Fruit fly (Drosophila melanogaster): ENCODE data around the gene Gart.
A peak's percentile ranks its signal among the peaks of the same experiment; 100 is the strongest.

Gene Gart

dm6 chr2L:7023614-7024259 is at the start of gene Gart:
Gene Gart, minus strand, starts transcription at chr2L:7023898.
- peak; percentile 56 for TF ChIP-seq dsf (GFP tag; optimal IDR thresholded peaks at IDR 0.05; ENCODE audit: borderline replicate concordance)
- peak; percentile 48 for TF ChIP-seq Jra (GFP tag; optimal IDR thresholded peaks at IDR 0.05)
- TF ChIP-seq jim (GFP tag; optimal IDR thresholded peaks at IDR 0.05) = no peak
- TF ChIP-seq Mio (GFP tag; optimal IDR thresholded peaks at IDR 0.05) = peak; percentile 53
- TF ChIP-seq rgr (GFP tag; optimal IDR thresholded peaks at IDR 0.05) = peak; percentile 91
- no peak for TF ChIP-seq tai (GFP tag; optimal IDR thresholded peaks at IDR 0.05)
- TF ChIP-seq Dfd (GFP tag; optimal IDR thresholded peaks at IDR 0.05) = no peak
- TF ChIP-seq Myc (optimal IDR thresholded peaks at IDR 0.05) = no peak
- peak; percentile 85 for TF ChIP-seq sage (GFP tag; optimal IDR thresholded peaks at IDR 0.05)
- TF ChIP-seq pan (optimal IDR thresholded peaks at IDR 0.05) = no peak
- TF ChIP-seq lola (GFP tag; optimal IDR thresholded peaks at IDR 0.05) = no peak
- no peak for TF ChIP-seq dmrt93B (GFP tag; optimal IDR thresholded peaks at IDR 0.05)
- no peak for TF ChIP-seq usp (GFP tag; optimal IDR thresholded peaks at IDR 0.05)
- TF ChIP-seq HLH106 (tag; optimal IDR thresholded peaks at IDR 0.05) = peak; percentile 66
- TF ChIP-seq Hr78 (GFP tag; optimal IDR thresholded peaks at IDR 0.05) = no peak
- TF ChIP-seq Hr83 (GFP tag; optimal IDR thresholded peaks at IDR 0.05; ENCODE audit: poor library complexity, severe bottlenecking) = no peak
- no peak for TF ChIP-seq N (GFP tag; optimal IDR thresholded peaks at IDR 0.05)
- TF ChIP-seq br (GFP tag; optimal IDR thresholded peaks at IDR 0.05) = peak; percentile 92
- TF ChIP-seq sv (GFP tag; optimal IDR thresholded peaks at IDR 0.05) = peak; percentile 64
- no peak for TF ChIP-seq dl (GFP tag; optimal IDR thresholded peaks at IDR 0.05; ENCODE audit: insufficient read depth in 1 of 2, partially characterized antibody in 2 of 2)
- TF ChIP-seq CG32264 (GFP tag; optimal IDR thresholded peaks at IDR 0.05) = peak; percentile 75
- no peak for TF ChIP-seq Rel (GFP tag; optimal IDR thresholded peaks at IDR 0.05)
- TF ChIP-seq Rel (tag; optimal IDR thresholded peaks at IDR 0.05) = peak; percentile 39
- peak; percentile 64 for TF ChIP-seq woc (GFP tag; optimal IDR thresholded peaks at IDR 0.05)
- no peak for TF ChIP-seq Dif (GFP tag; optimal IDR thresholded peaks at IDR 0.05; ENCODE audit: partially characterized antibody)
- TF ChIP-seq OdsH (GFP tag; optimal IDR thresholded peaks at IDR 0.05) = peak; percentile 91
- TF ChIP-seq psq (GFP tag; optimal IDR thresholded peaks at IDR 0.05) = peak; percentile 82
- no peak for TF ChIP-seq Abd-B (GFP tag; optimal IDR thresholded peaks at IDR 0.05)
- TF ChIP-seq CrebA (GFP tag; optimal IDR thresholded peaks at IDR 0.05; ENCODE audit: borderline replicate concordance) = no peak
- no peak for TF ChIP-seq GATAd (GFP tag; optimal IDR thresholded peaks at IDR 0.05)
- peak; percentile 92 for TF ChIP-seq h (GFP tag; optimal IDR thresholded peaks at IDR 0.05)
- TF ChIP-seq Sp1 (GFP tag; optimal IDR thresholded peaks at IDR 0.05) = peak; percentile 89
- TF ChIP-seq fru (GFP tag; optimal IDR thresholded peaks at IDR 0.05) = peak; percentile 91
- TF ChIP-seq brk (GFP tag; optimal IDR thresholded peaks at IDR 0.05) = peak; percentile 43
- no peak for TF ChIP-seq Vsx2 (GFP tag; optimal IDR thresholded peaks at IDR 0.05; ENCODE audit: partially characterized antibody)
- peak; percentile 84 for TF ChIP-seq Hnf4 (GFP tag; optimal IDR thresholded peaks at IDR 0.05)
- TF ChIP-seq CG9705 (GFP tag; optimal IDR thresholded peaks at IDR 0.05) = no peak
- peak; percentile 40 to 91 for TF ChIP-seq foxo (GFP tag; optimal IDR thresholded peaks at IDR 0.05)
- TF ChIP-seq ey (GFP tag; optimal IDR thresholded peaks at IDR 0.05) = peak; percentile 92

dm6 chr2L:7073011-7073410 is 49.3 kb upstream of the Gart start:
- no peak for TF ChIP-seq dl (GFP tag; optimal IDR thresholded peaks at IDR 0.05; ENCODE audit: insufficient read depth in 1 of 2, partially characterized antibody in 2 of 2)
- TF ChIP-seq Abd-B (GFP tag; optimal IDR thresholded peaks at IDR 0.05) = no peak
- TF ChIP-seq dsf (GFP tag; optimal IDR thresholded peaks at IDR 0.05; ENCODE audit: borderline replicate concordance) = no peak
- TF ChIP-seq Hr83 (GFP tag; optimal IDR thresholded peaks at IDR 0.05; ENCODE audit: poor library complexity, severe bottlenecking) = no peak
- no peak for TF ChIP-seq pan (optimal IDR thresholded peaks at IDR 0.05)
- no peak for TF ChIP-seq brk (GFP tag; optimal IDR thresholded peaks at IDR 0.05)
- no peak for TF ChIP-seq CrebA (GFP tag; optimal IDR thresholded peaks at IDR 0.05; ENCODE audit: borderline replicate concordance)
- no peak for TF ChIP-seq ey (GFP tag; optimal IDR thresholded peaks at IDR 0.05)
- no peak for TF ChIP-seq tai (GFP tag; optimal IDR thresholded peaks at IDR 0.05)
- TF ChIP-seq foxo (GFP tag; optimal IDR thresholded peaks at IDR 0.05) = no peak
- TF ChIP-seq rgr (GFP tag; optimal IDR thresholded peaks at IDR 0.05) = no peak
- TF ChIP-seq Rel (GFP tag; optimal IDR thresholded peaks at IDR 0.05) = no peak
- no peak for TF ChIP-seq Rel (tag; optimal IDR thresholded peaks at IDR 0.05)
- no peak for TF ChIP-seq sv (GFP tag; optimal IDR thresholded peaks at IDR 0.05)
